Worm (Caenorhabditis elegans): Measurements from ENCODE around the gene bcc-1.

The bcc-1 gene

ce11 chrIV:11126028-11126427, 33.7 kb upstream of the bcc-1 start:
- TF ChIP-seq set-16 (GFP tag; IDR thresholded peaks at IDR 0.05), result 0 out of 2 replicates have a peak, but pooled peaks have one; percentile 6
- TF ChIP-seq unc-62 (GFP tag; optimal IDR thresholded peaks at IDR 0.05 in 1 of 2), result peak in 1 of 2 experiments; percentile 92
- TF ChIP-seq unc-62 (tag; optimal IDR thresholded peaks at IDR 0.05), result no peak
- no peak for TF ChIP-seq ceh-44 (GFP tag; IDR thresholded peaks at IDR 0.05)
- TF ChIP-seq lin-1 (GFP tag; IDR thresholded peaks at IDR 0.05), result no peak

ce11 chrIV:11126004-11126027, 33.5 kb upstream of the bcc-1 start, which contains the start of gene swsn-4:
Gene swsn-4 (plus strand): TSS chrIV:11126024.
- TF ChIP-seq nhr-25 (tag; optimal IDR thresholded peaks at IDR 0.05; ENCODE audit: borderline replicate concordance, insufficient read depth), result no peak
- TF ChIP-seq lin-39 (tag; optimal IDR thresholded peaks at IDR 0.05), result no peak
- TF ChIP-seq Y105C5A.15 (GFP tag; IDR thresholded peaks at IDR 0.05), result no peak

ce11 chrIV:11125604-11126003, 33.3 kb upstream of the bcc-1 start:
- TF ChIP-seq nhr-41 (GFP tag; IDR thresholded peaks at IDR 0.05), result no peak
- no peak for TF ChIP-seq mdt-29 (GFP tag; IDR thresholded peaks at IDR 0.05)
- TF ChIP-seq dpl-1 (GFP tag; optimal IDR thresholded peaks at IDR 0.05), result peak; percentile 73
- no peak for TF ChIP-seq madf-9 (GFP tag; conservative IDR thresholded peaks at IDR 0.05)
- TF ChIP-seq F26F4.8 (GFP tag; conservative IDR thresholded peaks at IDR 0.05), result no peak
- peak in 1 of 2 experiments; percentile 33 for TF ChIP-seq unc-62 (GFP tag; optimal IDR thresholded peaks at IDR 0.05 in 1 of 2)
- TF ChIP-seq unc-62 (tag; optimal IDR thresholded peaks at IDR 0.05), result no peak
- no peak for TF ChIP-seq ceh-28 (tag; optimal IDR thresholded peaks at IDR 0.05)
- no peak for TF ChIP-seq spr-1 (tag; optimal IDR thresholded peaks at IDR 0.05)
- no peak for TF ChIP-seq tag-97 (GFP tag; IDR thresholded peaks at IDR 0.05)
- TF ChIP-seq nhr-28 (tag; optimal IDR thresholded peaks at IDR 0.05), result peak; percentile 15

ce11 chrIV:11125200-11125599, 32.8 kb upstream of the bcc-1 start:
- TF ChIP-seq aha-1 (tag) (peak; percentile 74), mxl-3 (GFP tag; optimal IDR thresholded peaks at IDR 0.05) (peak; percentile 32), daf-16 (GFP tag; optimal IDR thresholded peaks at IDR 0.05) (no peak), daf-16 (tag; optimal IDR thresholded peaks at IDR 0.05) (peak; percentile 16), lir-3 (tag; optimal IDR thresholded peaks at IDR 0.05) (no peak), ceh-28 (tag; optimal IDR thresholded peaks at IDR 0.05) (no peak), dpl-1 (GFP tag; optimal IDR thresholded peaks at IDR 0.05) (no peak), mep-1 (tag; optimal IDR thresholded peaks at IDR 0.05) (peak; percentile 46), hlh-11 (tag; optimal IDR thresholded peaks at IDR 0.05) (peak; percentile 39), gei-8 (GFP tag; optimal IDR thresholded peaks at IDR 0.05) (no peak), rbr-2 (tag; optimal IDR thresholded peaks at IDR 0.05) (peak; percentile 12), nhr-25 (tag; optimal IDR thresholded peaks at IDR 0.05; ENCODE audit: borderline replicate concordance, insufficient read depth) (no peak), vab-7 (GFP tag; IDR thresholded peaks at IDR 0.05) (no peak), ceh-62 (tag; optimal IDR thresholded peaks at IDR 0.05) (no peak), ZK337.2 (GFP tag; IDR thresholded peaks at IDR 0.05) (no peak), hmg-1.1 (GFP tag; IDR thresholded peaks at IDR 0.05) (peak; percentile 67), unc-62 (GFP tag; optimal IDR thresholded peaks at IDR 0.05 in 1 of 2) (no peak), unc-62 (tag; optimal IDR thresholded peaks at IDR 0.05) (no peak), madf-9 (GFP tag; conservative IDR thresholded peaks at IDR 0.05) (no peak), tag-97 (GFP tag; IDR thresholded peaks at IDR 0.05) (no peak), duxl-1 (tag; optimal IDR thresholded peaks at IDR 0.05; ENCODE audit: poor library complexity) (no peak), lsy-2 (tag; optimal IDR thresholded peaks at IDR 0.05) (peak in 1 of 2 experiments; percentile 70), mes-2 (tag; optimal IDR thresholded peaks at IDR 0.05; ENCODE audit: poor library complexity, severe bottlenecking) (peak; percentile 66), nhr-28 (tag; optimal IDR thresholded peaks at IDR 0.05) (no peak)

- TF ChIP-seq nhr-6 (tag; optimal IDR thresholded peaks at IDR 0.05), result no peak
- peak; percentile 3 for TF ChIP-seq F49E8.2 (tag; optimal IDR thresholded peaks at IDR 0.05; ENCODE audit: borderline replicate concordance)
Measured at ce11 chrIV:11124674-11125073, 32.3 kb upstream of the bcc-1 start, which contains the start of gene spo-11. Gene spo-11 (minus strand): TSS chrIV:11124862.
